Fruit fly (Drosophila melanogaster) whole organism, embryonic: ENCODE results near the gene Ctu2.

ENCODE experiments used
- Asciz ChIP-seq: fragments of 200-800 bp; sonication (Bioruptor generic); optimal IDR thresholded peaks from 2 replicates; lab custom pipeline; 2017; ENCODE audit warnings: missing biosample characterization, mild to moderate bottlenecking, missing genetic modification characterization, missing genetic modification reagents
- Atf-2 ChIP-seq: fragments of 200-800 bp; sonication (Bioruptor generic); optimal IDR thresholded peaks from 2 replicates; lab custom pipeline; 2016; ENCODE audit warnings: missing biosample characterization, missing genetic modification characterization
- CG10147 ChIP-seq: fragments of 200-800 bp; sonication (Bioruptor generic); optimal IDR thresholded peaks from 2 replicates; lab custom pipeline; 2019; ENCODE audit warnings: missing biosample characterization, mild to moderate bottlenecking, missing genetic modification characterization, moderate library complexity
- CG10959 ChIP-seq: fragments of 200-800 bp; sonication (Bioruptor generic); IDR thresholded peaks from 2 replicates; pipeline ENCODE4 v1.3.6; 2022; ENCODE audit warnings: missing biosample characterization, missing genetic modification characterization
- CG10979 ChIP-seq: fragments of 200-800 bp; sonication (Bioruptor generic); optimal IDR thresholded peaks from 2 replicates; lab custom pipeline; 2018; ENCODE audit warnings: missing biosample characterization, mild to moderate bottlenecking, missing genetic modification characterization, moderate library complexity
- CG11398 ChIP-seq: fragments of 200-800 bp; sonication (Bioruptor generic); optimal IDR thresholded peaks from 2 replicates; lab custom pipeline; 2016; ENCODE audit warnings: missing biosample characterization, missing genetic modification characterization
- CG14710 ChIP-seq: fragments of 200-800 bp; sonication (Bioruptor generic); optimal IDR thresholded peaks from 3 replicates; lab custom pipeline; 2019; ENCODE audit warnings: missing biosample characterization, mild to moderate bottlenecking, missing genetic modification characterization, moderate library complexity
- CG15011 ChIP-seq: fragments of 200-800 bp; sonication (Bioruptor generic); optimal IDR thresholded peaks from 3 replicates; lab custom pipeline; 2018; ENCODE audit warnings: missing biosample characterization, mild to moderate bottlenecking, missing genetic modification characterization
- CG1792 ChIP-seq: fragments of 200-800 bp; sonication (Bioruptor generic); optimal IDR thresholded peaks from 2 replicates; lab custom pipeline; 2016; ENCODE audit warnings: missing biosample characterization, missing genetic modification characterization
- CG2712 ChIP-seq: fragments of 200-800 bp; optimal IDR thresholded peaks from 3 replicates; lab custom pipeline; 2019; ENCODE audit warnings: missing biosample characterization, mild to moderate bottlenecking, missing genetic modification characterization, moderate library complexity
- CG3163 ChIP-seq: fragments of 200-800 bp; sonication (Bioruptor generic); optimal IDR thresholded peaks from 3 replicates; lab custom pipeline; 2016; ENCODE audit warnings: missing biosample characterization, missing genetic modification characterization
- CG34224 ChIP-seq: fragments of 200-800 bp; sonication (Bioruptor generic); IDR thresholded peaks from 3 replicates; pipeline ENCODE4 v1.3.6; 2022; ENCODE audit warnings: missing biosample characterization, missing genetic modification characterization; ENCODE audit not compliant: partially characterized antibody
- CG5245 ChIP-seq: fragments of 200-800 bp; sonication (Bioruptor generic); optimal IDR thresholded peaks from 3 replicates; lab custom pipeline; 2016; ENCODE audit warnings: missing biosample characterization, missing genetic modification characterization
- CG5953 ChIP-seq: fragments of 200-800 bp; sonication (Bioruptor generic); IDR thresholded peaks from 2 replicates; pipeline ENCODE4 v1.3.6; 2022; ENCODE audit warnings: missing biosample characterization, missing genetic modification characterization
- CG7786 ChIP-seq: fragments of 200-800 bp; sonication (Bioruptor generic); optimal IDR thresholded peaks from 2 replicates; lab custom pipeline; 2016; ENCODE audit warnings: missing biosample characterization, missing genetic modification characterization
- CG9609 ChIP-seq: fragments of 200-800 bp; sonication (Bioruptor generic); optimal IDR thresholded peaks from 3 replicates; lab custom pipeline; 2016; ENCODE audit warnings: missing biosample characterization, missing genetic modification characterization
- CG9797 ChIP-seq: fragments of 200-800 bp; sonication (Bioruptor generic); optimal IDR thresholded peaks from 3 replicates; lab custom pipeline; 2018; ENCODE audit warnings: missing biosample characterization, mild to moderate bottlenecking, missing genetic modification characterization
- CkIIα-i1 ChIP-seq: fragments of 200-800 bp; sonication (Bioruptor generic); IDR thresholded peaks from 2 replicates; pipeline ENCODE4 v1.3.6; 2022; ENCODE audit warnings: missing biosample characterization, missing genetic modification characterization
- D ChIP-seq, 2 experiments: fragments of 200-800 bp in 1 of 2; fragments of >200 bp in 1 of 2; sonication (Bioruptor generic) in 1 of 2; optimal IDR thresholded peaks; 2 replicates in 1 of 2; 3 replicates in 1 of 2; lab custom pipeline; 2017; ENCODE audit warnings: mild to moderate bottlenecking in 1 of 2, missing biosample characterization in 1 of 2, missing genetic modification characterization in 1 of 2, missing genetic modification reagents in 1 of 2
- HLHmδ ChIP-seq: fragments of 200-800 bp; sonication (Bioruptor generic); optimal IDR thresholded peaks from 2 replicates; lab custom pipeline; 2018; ENCODE audit warnings: missing biosample characterization, mild to moderate bottlenecking, missing genetic modification characterization, moderate library complexity
- Sox102F ChIP-seq: fragments of 200-800 bp; sonication (Bioruptor generic); optimal IDR thresholded peaks from 2 replicates; lab custom pipeline; 2018; ENCODE audit warnings: missing biosample characterization, mild to moderate bottlenecking, missing genetic modification characterization, moderate library complexity
- Sry-β ChIP-seq: fragments of 200-800 bp; sonication (Bioruptor generic); optimal IDR thresholded peaks from 2 replicates; lab custom pipeline; 2018; ENCODE audit warnings: missing biosample characterization, mild to moderate bottlenecking, missing genetic modification characterization, moderate library complexity
- Trl ChIP-seq, 3 experiments: fragments of >200 bp in 2 of 3; fragments of 200-800 bp in 1 of 3; sonication (Bioruptor generic) in 1 of 3; optimal IDR thresholded peaks; 2 replicates in 1 of 3; 3 replicates in 2 of 3; lab custom pipeline; 2016 to 2017; ENCODE audit warnings: missing biosample characterization in 1 of 3, missing genetic modification characterization in 1 of 3
- Xbp1 ChIP-seq: fragments of 200-800 bp; sonication (Bioruptor generic); optimal IDR thresholded peaks from 3 replicates; lab custom pipeline; 2016; ENCODE audit warnings: missing biosample characterization, mild to moderate bottlenecking, missing genetic modification characterization
- abd-A ChIP-seq: fragments of 200-800 bp; sonication (Bioruptor generic); optimal IDR thresholded peaks from 3 replicates; lab custom pipeline; 2019; ENCODE audit warnings: missing biosample characterization, mild to moderate bottlenecking, missing genetic modification characterization, moderate library complexity
- br ChIP-seq: fragments of >200 bp; optimal IDR thresholded peaks from 2 replicates; lab custom pipeline; 2017
- cg ChIP-seq: fragments of 200-800 bp; sonication (Bioruptor generic); optimal IDR thresholded peaks from 3 replicates; lab custom pipeline; 2019; ENCODE audit warnings: missing biosample characterization, mild to moderate bottlenecking, missing genetic modification characterization, moderate library complexity
- chinmo ChIP-seq: fragments of 200-800 bp; sonication (Bioruptor generic); IDR thresholded peaks from 4 replicates; pipeline ENCODE4 v1.3.6; 2022; ENCODE audit warnings: missing biosample characterization, missing genetic modification characterization; ENCODE audit not compliant: partially characterized antibody
- chm ChIP-seq: fragments of 200-800 bp; sonication (Bioruptor generic); IDR thresholded peaks from 2 replicates; pipeline ENCODE4 v1.3.6; 2022; ENCODE audit warnings: missing biosample characterization, missing genetic modification characterization
- chn ChIP-seq: fragments of 200-800 bp; sonication (Bioruptor generic); optimal IDR thresholded peaks from 2 replicates; lab custom pipeline; 2016; ENCODE audit warnings: missing biosample characterization, missing genetic modification characterization
- crc ChIP-seq: fragments of 200-800 bp; sonication (Bioruptor generic); optimal IDR thresholded peaks from 2 replicates; lab custom pipeline; 2016; ENCODE audit warnings: missing biosample characterization, missing genetic modification characterization
- crol ChIP-seq: fragments of 200-800 bp; sonication (Bioruptor generic); IDR thresholded peaks from 2 replicates; pipeline ENCODE4 v1.3.6; 2022; ENCODE audit warnings: missing biosample characterization, missing genetic modification characterization
- dmrt11E ChIP-seq: fragments of 200-800 bp; sonication (Bioruptor generic); optimal IDR thresholded peaks from 3 replicates; lab custom pipeline; 2018; ENCODE audit warnings: missing biosample characterization, mild to moderate bottlenecking, missing genetic modification characterization, moderate library complexity
- emc ChIP-seq: fragments of 200-800 bp; sonication (Bioruptor generic); optimal IDR thresholded peaks from 2 replicates; lab custom pipeline; 2016; ENCODE audit warnings: missing biosample characterization, missing genetic modification characterization
- ewg ChIP-seq: fragments of 200-800 bp; sonication (Bioruptor generic); optimal IDR thresholded peaks from 3 replicates; lab custom pipeline; 2017; ENCODE audit warnings: mild to moderate bottlenecking, missing biosample characterization, missing genetic modification reagents, missing genetic modification characterization
- fd3F ChIP-seq: fragments of 200-800 bp; sonication (Bioruptor generic); optimal IDR thresholded peaks from 2 replicates; lab custom pipeline; 2018; ENCODE audit warnings: missing biosample characterization, mild to moderate bottlenecking, missing genetic modification characterization, moderate library complexity
- fru ChIP-seq: fragments of >200 bp; optimal IDR thresholded peaks from 2 replicates; lab custom pipeline; 2017
- gem ChIP-seq: fragments of 200-800 bp; sonication (Bioruptor generic); optimal IDR thresholded peaks from 2 replicates; lab custom pipeline; 2019; ENCODE audit warnings: missing biosample characterization, mild to moderate bottlenecking, missing genetic modification characterization, moderate library complexity
- insv ChIP-seq, 2 experiments: fragments of 200-800 bp; sonication (Bioruptor generic); optimal IDR thresholded peaks; 3 replicates each; lab custom pipeline; 2016 to 2018; ENCODE audit warnings: missing biosample characterization in 2 of 2, missing genetic modification characterization in 2 of 2
- kah ChIP-seq: fragments of 200-800 bp; sonication (Bioruptor generic); optimal IDR thresholded peaks from 2 replicates; lab custom pipeline; 2018; ENCODE audit warnings: missing biosample characterization, mild to moderate bottlenecking, missing genetic modification characterization
- ken ChIP-seq: fragments of 200-800 bp; sonication (Bioruptor generic); IDR thresholded peaks from 3 replicates; pipeline ENCODE4 v1.3.6; 2022; ENCODE audit warnings: missing biosample characterization, missing genetic modification characterization
- lola ChIP-seq, 3 experiments: fragments of >200 bp in 2 of 3; fragments of 200-800 bp in 1 of 3; sonication (Bioruptor generic) in 1 of 3; optimal IDR thresholded peaks; 2 replicates each; lab custom pipeline; 2017 to 2019; ENCODE audit warnings: missing biosample characterization in 3 of 3, missing genetic modification characterization in 3 of 3, mild to moderate bottlenecking in 1 of 3, moderate library complexity in 1 of 3
- phol ChIP-seq: fragments of 200-800 bp; sonication (Bioruptor generic); optimal IDR thresholded peaks from 3 replicates; lab custom pipeline; 2018; ENCODE audit warnings: missing biosample characterization, mild to moderate bottlenecking, missing genetic modification characterization, moderate library complexity
- prd ChIP-seq, 3 experiments: fragments of >200 bp in 2 of 3; fragments of 200-800 bp in 1 of 3; sonication (Bioruptor generic) in 1 of 3; optimal IDR thresholded peaks in 2 of 3; IDR thresholded peaks in 1 of 3; 2 replicates in 2 of 3; 3 replicates in 1 of 3; pipeline versions ENCODE4 v1.3.6 to Lab custom; 2017 to 2022; ENCODE audit warnings: missing biosample characterization in 1 of 3, missing genetic modification characterization in 1 of 3
- row ChIP-seq: fragments of 200-800 bp; sonication (Bioruptor generic); IDR thresholded peaks from 3 replicates; pipeline ENCODE4 v1.3.6; 2022; ENCODE audit warnings: missing biosample characterization, missing genetic modification characterization
- sug ChIP-seq: fragments of 200-800 bp; optimal IDR thresholded peaks from 2 replicates; lab custom pipeline; 2019; ENCODE audit warnings: missing biosample characterization, mild to moderate bottlenecking, missing genetic modification characterization, moderate library complexity
- trem ChIP-seq: fragments of 200-800 bp; optimal IDR thresholded peaks from 3 replicates; lab custom pipeline; 2019; ENCODE audit warnings: missing biosample characterization, mild to moderate bottlenecking, missing genetic modification characterization, moderate library complexity
- wek ChIP-seq: fragments of 200-800 bp; sonication (Bioruptor generic); optimal IDR thresholded peaks from 3 replicates; lab custom pipeline; 2018; ENCODE audit warnings: missing biosample characterization, mild to moderate bottlenecking, missing genetic modification characterization, moderate library complexity

Ctu2 gene

DNA sequence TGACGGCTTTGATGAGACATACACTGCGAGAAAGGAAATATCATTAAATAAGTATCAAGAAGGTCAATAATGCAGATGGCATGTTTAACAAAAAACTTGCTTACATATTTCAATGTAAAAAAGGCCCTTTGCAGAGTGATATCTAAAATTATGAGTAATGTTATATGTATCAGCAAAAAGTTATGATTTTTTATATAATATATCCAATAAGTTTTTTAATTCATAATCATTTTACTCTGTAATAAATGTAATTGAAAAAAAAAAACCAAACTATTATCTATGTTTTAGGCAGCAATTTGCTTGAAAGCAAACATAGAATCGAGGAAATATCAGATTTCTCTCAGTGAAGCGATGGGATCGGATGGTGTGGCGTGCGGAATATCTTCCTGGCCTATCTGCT is 23.3 kb downstream of the Ctu2 start (continued):
- no peak for TF ChIP-seq D (optimal IDR thresholded peaks at IDR 0.05; lab: Kevin White, UChicago)
- peak; percentile 24 for TF ChIP-seq D (GFP tag; optimal IDR thresholded peaks at IDR 0.05; lab: Kevin White, UChicago)
- peak; percentile 37 for TF ChIP-seq CG14710 (tag; lab: Kevin White, UChicago)
- peak; percentile 44 for TF ChIP-seq dmrt11E
- no peak for TF ChIP-seq CG7786 (GFP tag; lab: Kevin White, UChicago)
- peak; percentile 41 for TF ChIP-seq gem (tag; lab: Kevin White, UChicago)
- TF ChIP-seq CG2712 (tag; lab: Kevin White, UChicago) = peak; percentile 43
- TF ChIP-seq lola (GFP tag; optimal IDR thresholded peaks at IDR 0.05; lab: Kevin White, UChicago) = peak in 1 of 3 experiments; percentile 48
- peak; percentile 34 for TF ChIP-seq phol
- TF ChIP-seq, all 482 proteins: peak for 18

DNA sequence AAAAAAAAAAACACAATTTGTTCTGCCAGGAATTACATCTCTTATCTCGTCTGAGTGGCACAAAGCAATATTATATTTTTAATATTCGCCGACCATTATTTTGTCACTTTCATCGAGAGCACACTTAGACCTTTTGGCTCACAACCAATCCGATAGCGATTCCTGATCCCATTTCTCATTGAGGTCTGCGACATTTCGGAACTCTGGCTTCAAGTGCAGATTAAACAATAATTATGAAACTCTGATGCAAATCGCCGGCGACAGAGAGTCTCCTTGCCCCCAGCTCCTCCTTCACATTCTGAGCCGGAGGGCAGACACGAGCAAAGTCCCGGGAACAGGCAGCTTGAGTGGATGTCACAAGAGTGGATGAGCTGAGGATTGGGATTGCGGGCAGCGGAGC is 24.0 kb downstream of the Ctu2 start:
- no peak for TF ChIP-seq wek
- TF ChIP-seq Xbp1 = no peak
- no peak for TF ChIP-seq CG5245
- TF ChIP-seq CG9797 = no peak
- no peak for TF ChIP-seq trem (tag; lab: Kevin White, UChicago)
- no peak for TF ChIP-seq fru
- TF ChIP-seq CG10147 (GFP tag; lab: Kevin White, UChicago) = no peak
- TF ChIP-seq CG10979 (tag; lab: Kevin White, UChicago) = no peak
- no peak for TF ChIP-seq emc (GFP tag; lab: Kevin White, UChicago)
- no peak for TF ChIP-seq CG10959
- no peak for TF ChIP-seq Atf-2 (GFP tag; lab: Kevin White, UChicago)
- no peak for TF ChIP-seq CG9609 (GFP tag; lab: Kevin White, UChicago)
- no peak for TF ChIP-seq chn (GFP tag; lab: Kevin White, UChicago)
- TF ChIP-seq chm (GFP tag; lab: Robert Waterston, UW) = no peak
- no peak for TF ChIP-seq CkIIα-i1 (GFP tag; lab: Robert Waterston, UW)
- TF ChIP-seq Asciz (GFP tag; lab: Kevin White, UChicago) = no peak
- TF ChIP-seq CG15011 (GFP tag; lab: Kevin White, UChicago) = no peak
- no peak for TF ChIP-seq CG3163
- no peak for TF ChIP-seq Sox102F (GFP tag; lab: Kevin White, UChicago)

DNA sequence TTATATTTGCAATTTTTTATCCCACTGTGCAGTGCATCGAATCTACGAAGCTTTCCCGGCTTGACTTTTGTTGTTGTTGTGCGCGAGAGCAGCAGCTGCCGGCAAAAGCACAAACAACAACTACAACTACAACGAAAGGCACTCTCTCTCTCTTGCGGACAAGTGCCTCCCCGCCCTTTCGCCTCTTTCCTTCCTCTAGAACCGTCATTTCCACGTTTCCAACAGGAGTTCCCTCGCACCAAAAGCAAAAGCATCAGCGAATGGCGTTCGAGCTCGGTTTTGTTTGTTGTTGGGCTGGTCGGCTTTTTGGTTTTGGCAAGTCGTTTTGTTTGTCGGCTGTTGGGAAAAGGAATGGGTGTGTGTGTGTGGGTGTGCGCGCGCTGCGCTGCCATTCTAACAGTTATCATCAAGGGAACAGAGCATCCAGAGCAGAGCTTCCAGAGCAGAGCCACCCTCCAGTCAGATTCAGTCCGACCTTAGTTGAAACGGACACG is 29.2 kb downstream of the Ctu2 start, which contains the start of gene tj:
Gene tj (plus strand): TSS at position 444 of the 494 bp plus-strand sequence.
- TF ChIP-seq Sry-β (no peak), sug (tag; lab: Kevin White, UChicago) (no peak), CG34224 (GFP tag; lab: Robert Waterston, UW) (no peak), ken (GFP tag; lab: Robert Waterston, UW) (no peak), HLHmδ (GFP tag; lab: Kevin White, UChicago) (no peak), CG5953 (no peak), row (GFP tag; lab: Robert Waterston, UW) (peak; percentile 4; the same call in 1 of the 3 replicates), ewg (GFP tag; lab: Kevin White, UChicago) (peak; percentile 20), crc (GFP tag; lab: Kevin White, UChicago) (no peak), CG1792 (GFP tag; lab: Kevin White, UChicago) (no peak), kah (GFP tag; lab: Kevin White, UChicago) (no peak), br (no peak), Trl (optimal IDR thresholded peaks at IDR 0.05; lab: Kevin White, UChicago) (peak; percentile 9 to 46), Trl (GFP tag; optimal IDR thresholded peaks at IDR 0.05; lab: Kevin White, UChicago) (no peak), cg (GFP tag; lab: Kevin White, UChicago) (peak; percentile 53), crol (peak; percentile 59), insv (GFP tag; optimal IDR thresholded peaks at IDR 0.05; lab: Kevin White, UChicago) (no peak), prd (optimal IDR thresholded peaks at IDR 0.05; lab: Kevin White, UChicago) (no peak), prd (GFP tag; IDR thresholded peaks at IDR 0.05; lab: Robert Waterston, UW) (0 out of 3 replicates have a peak, but pooled peaks have one; percentile 0), CG11398 (no peak), abd-A (tag; lab: Kevin White, UChicago) (peak; percentile 42), chinmo (GFP tag; lab: Robert Waterston, UW) (0 out of 4 replicates have a peak, but pooled peaks have one; percentile 38), fd3F (GFP tag; lab: Kevin White, UChicago) (no peak)
